Worm (Caenorhabditis elegans) whole organism, L1 larva: ENCODE measurements around the gene clr-1.

Source experiments
- C04F5.9 ChIP-seq: sonication (generic microtip); optimal IDR thresholded peaks from 2 replicates; lab custom pipeline; 2016; ENCODE audit warnings: missing genetic modification characterization, missing compliant biosample characterization
- C34B4.2 ChIP-seq: sonication (generic microtip); optimal IDR thresholded peaks from 2 replicates; lab custom pipeline; 2017; ENCODE audit warnings: mild to moderate bottlenecking, missing genetic modification characterization, missing compliant biosample characterization
- Y116A8C.19 ChIP-seq: sonication (generic microtip); optimal IDR thresholded peaks from 2 replicates; lab custom pipeline; 2016; ENCODE audit warnings: missing compliant biosample characterization, missing genetic modification characterization, borderline replicate concordance
- aha-1 ChIP-seq: fragments of 150-350 bp; optimal IDR thresholded peaks from 2 replicates; lab custom pipeline; 2014; ENCODE audit warnings: missing biosample characterization, missing genetic modification characterization
- ama-1 ChIP-seq: fragments of 150-350 bp; optimal IDR thresholded peaks from 2 replicates; lab custom pipeline; 2014
- ceh-63 ChIP-seq: fragments of 200-800 bp; sonication (Bioruptor generic); optimal IDR thresholded peaks from 2 replicates; lab custom pipeline; 2018; ENCODE audit warnings: mild to moderate bottlenecking, missing genetic modification characterization, missing compliant biosample characterization
- ceh-8 ChIP-seq: fragments of 200-800 bp; sonication (Bioruptor generic); optimal IDR thresholded peaks from 2 replicates; lab custom pipeline; 2018; ENCODE audit warnings: mild to moderate bottlenecking, missing genetic modification characterization, moderate library complexity, missing compliant biosample characterization
- ceh-82 ChIP-seq, 3 experiments: fragments of 150-350 bp in 1 of 3; sonication (generic microtip) in 2 of 3; optimal IDR thresholded peaks; 2 replicates each; lab custom pipeline; 2014 to 2017; ENCODE audit warnings: missing biosample characterization in 3 of 3, missing genetic modification characterization in 3 of 3
- ces-1 ChIP-seq: fragments of 150-350 bp; optimal IDR thresholded peaks from 2 replicates; lab custom pipeline; 2014; ENCODE audit warnings: missing biosample characterization, missing genetic modification reagents, missing genetic modification characterization
- dpl-1 ChIP-seq, 3 experiments: fragments of 150-350 bp in 2 of 3; sonication (generic microtip) in 1 of 3; optimal IDR thresholded peaks; 2 replicates each; lab custom pipeline; 2014 to 2017; ENCODE audit warnings: missing biosample characterization in 3 of 3, missing genetic modification characterization in 3 of 3, missing genetic modification reagents in 3 of 3
- egl-27 ChIP-seq, 2 experiments: fragments of 150-350 bp in 1 of 2; sonication (generic microtip); optimal IDR thresholded peaks; 3 replicates each; lab custom pipeline; 2017 to 2018; ENCODE audit warnings: missing biosample characterization in 2 of 2, missing genetic modification characterization in 2 of 2, missing genetic modification reagents in 2 of 2
- elt-2 ChIP-seq: sonication (generic microtip); optimal IDR thresholded peaks from 2 replicates; lab custom pipeline; 2016; ENCODE audit warnings: missing genetic modification characterization, mild to moderate bottlenecking, inconsistent platforms, missing compliant biosample characterization, missing genetic modification reagents
- elt-3 ChIP-seq, 6 experiments: fragments of 150-350 bp in 1 of 6; sonication (generic microtip); optimal IDR thresholded peaks; 2 replicates each; lab custom pipeline; 2017 to 2018; ENCODE audit warnings: missing biosample characterization in 6 of 6, missing genetic modification characterization in 6 of 6, inconsistent platforms in 1 of 6
- fkh-10 ChIP-seq: sonication (generic microtip); optimal IDR thresholded peaks from 2 replicates; lab custom pipeline; 2017; ENCODE audit warnings: missing biosample characterization, missing genetic modification reagents, missing genetic modification characterization
- fkh-4 ChIP-seq: sonication (generic microtip); optimal IDR thresholded peaks from 2 replicates; lab custom pipeline; 2016; ENCODE audit warnings: missing compliant biosample characterization, missing genetic modification characterization, borderline replicate concordance
- fos-1 ChIP-seq: fragments of 150-350 bp; optimal IDR thresholded peaks from 2 replicates; lab custom pipeline; 2014; ENCODE audit warnings: missing biosample characterization, missing genetic modification characterization
- grh-1 ChIP-seq: fragments of 200-800 bp; sonication (Bioruptor generic); IDR thresholded peaks from 2 replicates; pipeline ENCODE4 v1.3.6; 2022; ENCODE audit warnings: missing genetic modification reagents, missing genetic modification characterization, missing compliant biosample characterization
- hlh-17 ChIP-seq: fragments of 200-800 bp; sonication (Bioruptor generic); optimal IDR thresholded peaks from 2 replicates; lab custom pipeline; 2018; ENCODE audit warnings: missing genetic modification characterization, mild to moderate bottlenecking, missing compliant biosample characterization, moderate library complexity, borderline replicate concordance
- irx-1 ChIP-seq: sonication (generic microtip); optimal IDR thresholded peaks from 2 replicates; lab custom pipeline; 2016; ENCODE audit warnings: missing genetic modification characterization, missing compliant biosample characterization
- isw-1 ChIP-seq: fragments of 200-800 bp; sonication (Bioruptor generic); IDR thresholded peaks from 2 replicates; pipeline ENCODE4 v1.3.6; 2022; ENCODE audit warnings: missing genetic modification characterization, missing compliant biosample characterization
- lin-35 ChIP-seq, 2 experiments: fragments of 150-350 bp; optimal IDR thresholded peaks; 2 replicates each; lab custom pipeline; 2014; ENCODE audit warnings: missing biosample characterization in 2 of 2, missing genetic modification characterization in 2 of 2, missing genetic modification reagents in 2 of 2
- lin-39 ChIP-seq: fragments of 150-350 bp; optimal IDR thresholded peaks from 2 replicates; lab custom pipeline; 2014; ENCODE audit warnings: missing biosample characterization, missing genetic modification reagents, missing genetic modification characterization
- lir-3 ChIP-seq: sonication (generic microtip); optimal IDR thresholded peaks from 2 replicates; lab custom pipeline; 2016; ENCODE audit warnings: mild to moderate bottlenecking, missing genetic modification characterization, moderate library complexity, missing compliant biosample characterization; ENCODE audit not compliant: poor library complexity
- lsy-2 ChIP-seq, 2 experiments: fragments of 150-350 bp; optimal IDR thresholded peaks; 2 replicates each; lab custom pipeline; 2014; ENCODE audit warnings: missing biosample characterization in 2 of 2, missing genetic modification characterization in 2 of 2
- mab-9 ChIP-seq: fragments of 200-800 bp; sonication (Bioruptor generic); IDR thresholded peaks from 2 replicates; pipeline ENCODE4 v1.3.6; 2022; ENCODE audit warnings: missing genetic modification reagents, missing genetic modification characterization, missing compliant biosample characterization
- nhr-11 ChIP-seq: fragments of 150-350 bp; optimal IDR thresholded peaks from 2 replicates; lab custom pipeline; 2014; ENCODE audit warnings: missing biosample characterization, missing genetic modification characterization
- nhr-19 ChIP-seq: fragments of 200-800 bp; sonication (Bioruptor generic); conservative IDR thresholded peaks from 2 replicates; pipeline ENCODE4 v1.3.6; 2022; ENCODE audit warnings: missing genetic modification characterization, missing compliant biosample characterization
- nhr-20 ChIP-seq: sonication (generic microtip); optimal IDR thresholded peaks from 2 replicates; lab custom pipeline; 2016; ENCODE audit warnings: mild to moderate bottlenecking, missing genetic modification characterization, missing compliant biosample characterization
- nhr-237 ChIP-seq: fragments of 150-350 bp; optimal IDR thresholded peaks from 2 replicates; lab custom pipeline; 2014; ENCODE audit warnings: missing biosample characterization, missing genetic modification characterization
- nhr-47 ChIP-seq: sonication (generic microtip); optimal IDR thresholded peaks from 2 replicates; lab custom pipeline; 2016; ENCODE audit warnings: mild to moderate bottlenecking, missing genetic modification characterization, moderate library complexity, missing compliant biosample characterization
- nhr-85 ChIP-seq: sonication (generic microtip); peaks from one replicate; lab custom pipeline; 2016; ENCODE audit warnings: missing genetic modification characterization, inconsistent platforms, missing compliant biosample characterization
- pag-3 ChIP-seq: sonication (generic microtip); optimal IDR thresholded peaks from 2 replicates; lab custom pipeline; 2017; ENCODE audit warnings: missing genetic modification characterization, mild to moderate bottlenecking, missing compliant biosample characterization, antibody characterized with exemption, borderline replicate concordance; ENCODE audit not compliant: insufficient read depth
- snu-23 ChIP-seq: sonication (generic microtip); optimal IDR thresholded peaks from 2 replicates; lab custom pipeline; 2016; ENCODE audit warnings: missing genetic modification characterization, missing compliant biosample characterization
- sox-4 ChIP-seq: sonication (generic microtip); optimal IDR thresholded peaks from 2 replicates; lab custom pipeline; 2016; ENCODE audit warnings: missing genetic modification characterization, missing compliant biosample characterization
- sptf-1 ChIP-seq: fragments of 150-350 bp; optimal IDR thresholded peaks from 2 replicates; lab custom pipeline; 2014; ENCODE audit warnings: missing biosample characterization, missing genetic modification characterization
- sup-37 ChIP-seq: fragments of 200-800 bp; sonication (Bioruptor generic); optimal IDR thresholded peaks from 2 replicates; lab custom pipeline; 2018; ENCODE audit warnings: mild to moderate bottlenecking, missing genetic modification characterization, missing compliant biosample characterization
- tlp-1 ChIP-seq: fragments of 150-350 bp; optimal IDR thresholded peaks from 2 replicates; lab custom pipeline; 2014; ENCODE audit warnings: missing biosample characterization, missing genetic modification characterization
- unc-130 ChIP-seq: fragments of 150-350 bp; optimal IDR thresholded peaks from 2 replicates; lab custom pipeline; 2017; ENCODE audit warnings: missing biosample characterization, missing genetic modification characterization, inconsistent platforms
- vab-15 ChIP-seq: sonication (generic microtip); optimal IDR thresholded peaks from 2 replicates; lab custom pipeline; 2017; ENCODE audit warnings: missing genotype, mild to moderate bottlenecking, missing genetic modification characterization, missing compliant biosample characterization
- ztf-11 ChIP-seq, 2 experiments: sonication (generic microtip); optimal IDR thresholded peaks; 2 replicates each; lab custom pipeline; 2016 to 2017; ENCODE audit warnings: missing genetic modification characterization in 2 of 2, missing biosample characterization in 1 of 2, missing compliant biosample characterization in 1 of 2

Gene clr-1

ce11 chrII:5433069-5433468, 33.1 kb upstream of the clr-1 start, which contains the start of gene srx-114:
TSS of gene srx-114 (minus strand) at chrII:5433169.
- TF ChIP-seq egl-27 (tag; optimal IDR thresholded peaks at IDR 0.05; lab: Kevin White, UChicago) (no peak), vab-15 (tag; lab: Kevin White, UChicago) (no peak), ztf-11 (tag; optimal IDR thresholded peaks at IDR 0.05; lab: Kevin White, UChicago) (no peak), nhr-19 (GFP tag; lab: Robert Waterston, UW) (no peak), mab-9 (GFP tag; lab: Robert Waterston, UW) (no peak), nhr-85 (tag; lab: Kevin White, UChicago) (no peak), C34B4.2 (no peak), nhr-47 (no peak), pag-3 (no peak), lin-35 (GFP tag; optimal IDR thresholded peaks at IDR 0.05; lab: Kevin White, UChicago) (no peak), fos-1 (no peak), nhr-237 (tag; lab: Kevin White, UChicago) (no peak), lin-39 (tag; lab: Kevin White, UChicago) (no peak)

- TF ChIP-seq nhr-47, result no peak
- TF ChIP-seq fkh-10 (GFP tag; lab: Kevin White, UChicago), result no peak
- no peak for TF ChIP-seq ceh-63
- no peak for TF ChIP-seq nhr-19 (GFP tag; lab: Robert Waterston, UW)
- TF ChIP-seq nhr-11 (tag; lab: Kevin White, UChicago), result no peak
- TF ChIP-seq ceh-82 (tag; optimal IDR thresholded peaks at IDR 0.05; lab: Kevin White, UChicago), result no peak
- TF ChIP-seq sox-4 (tag; lab: Kevin White, UChicago), result no peak
- TF ChIP-seq nhr-85 (tag; lab: Kevin White, UChicago), result no peak
- TF ChIP-seq ceh-8, result no peak
- no peak for TF ChIP-seq lsy-2 (tag; optimal IDR thresholded peaks at IDR 0.05; lab: Kevin White, UChicago)
Measured at ce11 chrII:5436833-5437232, 29.3 kb upstream of the clr-1 start, which contains the start of gene dct-5. TSS of gene dct-5 (minus strand) at chrII:5436933.

- TF ChIP-seq irx-1 (tag; lab: Kevin White, UChicago), result no peak
- no peak for TF ChIP-seq sup-37 (GFP tag; lab: Kevin White, UChicago)
- TF ChIP-seq grh-1, result no peak
- no peak for TF ChIP-seq lir-3
- no peak for TF ChIP-seq ces-1 (GFP tag; lab: Kevin White, UChicago)
Measured at ce11 chrII:5437586-5437985, 28.6 kb upstream of the clr-1 start, which contains the start of gene F07F6.1. TSS of gene F07F6.1 (plus strand) at chrII:5437886.

ce11 chrII:5446506-5446905, 19.7 kb upstream of the clr-1 start, which contains the start of gene nmr-1:
TSS of gene nmr-1 (minus strand) at chrII:5446606.
- no peak for TF ChIP-seq C04F5.9
- no peak for TF ChIP-seq C34B4.2
- TF ChIP-seq nhr-20 (tag; lab: Kevin White, UChicago), result no peak
- TF ChIP-seq unc-130, result no peak
- TF ChIP-seq isw-1, result no peak
- TF ChIP-seq snu-23 (GFP tag; lab: Kevin White, UChicago), result no peak
- no peak for TF ChIP-seq elt-2

ce11 chrII:5447381-5447780, 18.8 kb upstream of the clr-1 start, which contains the start of gene cex-1:
TSS of gene cex-1 (plus strand) at chrII:5447681.
- TF ChIP-seq lsy-2 (tag; optimal IDR thresholded peaks at IDR 0.05; lab: Kevin White, UChicago), result no peak
- TF ChIP-seq Y116A8C.19 (tag; lab: Kevin White, UChicago), result no peak
- no peak for TF ChIP-seq elt-3 (tag; optimal IDR thresholded peaks at IDR 0.05; lab: Kevin White, UChicago)
- TF ChIP-seq pag-3, result no peak
- no peak for TF ChIP-seq elt-2
- no peak for TF ChIP-seq fkh-4 (tag; lab: Kevin White, UChicago)
- TF ChIP-seq sptf-1 (tag; lab: Kevin White, UChicago), result no peak
- no peak for TF ChIP-seq C04F5.9
- no peak for TF ChIP-seq tlp-1 (tag; lab: Kevin White, UChicago)
- TF ChIP-seq ceh-63, result no peak
- no peak for TF ChIP-seq hlh-17 (GFP tag; lab: Kevin White, UChicago)
- TF ChIP-seq dpl-1 (GFP tag; optimal IDR thresholded peaks at IDR 0.05; lab: Kevin White, UChicago), result no peak
- TF ChIP-seq ama-1 (lab: Kevin White, UChicago), result no peak
- no peak for TF ChIP-seq aha-1
